Fruit fly (Drosophila melanogaster) whole organism, embryonic: ENCODE data around the gene Rrp5.
A peak's percentile ranks its signal among the peaks of the same experiment; 100 is the strongest.

Source experiments
- Abd-B ChIP-seq: fragments of 200-800 bp; sonication (Bioruptor generic); optimal IDR thresholded peaks from 2 replicates; lab custom pipeline; 2018; ENCODE audit warnings: missing biosample characterization, mild to moderate bottlenecking, missing genetic modification characterization, moderate library complexity
- CG10979 ChIP-seq: fragments of 200-800 bp; sonication (Bioruptor generic); optimal IDR thresholded peaks from 2 replicates; lab custom pipeline; 2018; ENCODE audit warnings: missing biosample characterization, mild to moderate bottlenecking, missing genetic modification characterization, moderate library complexity
- CG11456 ChIP-seq: fragments of 200-800 bp; sonication (Bioruptor generic); IDR thresholded peaks from 3 replicates; pipeline ENCODE4 v1.3.6; 2022; ENCODE audit warnings: missing biosample characterization, missing genetic modification characterization
- CG13424 ChIP-seq: fragments of 200-800 bp; sonication (Bioruptor generic); optimal IDR thresholded peaks from 2 replicates; lab custom pipeline; 2019; ENCODE audit warnings: missing biosample characterization, mild to moderate bottlenecking, missing genetic modification characterization, moderate library complexity
- CG14441 ChIP-seq: fragments of 200-800 bp; sonication (Bioruptor generic); IDR thresholded peaks from 2 replicates; pipeline ENCODE4 v1.3.6; 2022; ENCODE audit warnings: missing biosample characterization, missing genetic modification characterization
- CG17802 ChIP-seq: fragments of 200-800 bp; sonication (Bioruptor generic); optimal IDR thresholded peaks from 2 replicates; lab custom pipeline; 2018; ENCODE audit warnings: missing biosample characterization, mild to moderate bottlenecking, missing genetic modification characterization, moderate library complexity
- CG1832 ChIP-seq: fragments of 200-800 bp; sonication (Bioruptor generic); optimal IDR thresholded peaks from 2 replicates; lab custom pipeline; 2017; ENCODE audit warnings: missing biosample characterization, mild to moderate bottlenecking, missing genetic modification characterization, inconsistent platforms
- CG2875 ChIP-seq: fragments of 200-800 bp; sonication (Bioruptor generic); optimal IDR thresholded peaks from 2 replicates; lab custom pipeline; 2017; ENCODE audit warnings: missing biosample characterization, mild to moderate bottlenecking, missing genetic modification characterization, missing genetic modification reagents
- CG32767 ChIP-seq: fragments of 200-800 bp; sonication (Bioruptor generic); IDR thresholded peaks from 2 replicates; pipeline ENCODE4 v1.3.6; 2022; ENCODE audit warnings: missing biosample characterization, missing genetic modification characterization
- CG3281 ChIP-seq: fragments of 200-800 bp; sonication (Bioruptor generic); optimal IDR thresholded peaks from 3 replicates; lab custom pipeline; 2017; ENCODE audit warnings: missing biosample characterization, mild to moderate bottlenecking, missing genetic modification characterization
- CG34224 ChIP-seq: fragments of 200-800 bp; sonication (Bioruptor generic); IDR thresholded peaks from 3 replicates; pipeline ENCODE4 v1.3.6; 2022; ENCODE audit warnings: missing biosample characterization, missing genetic modification characterization; ENCODE audit not compliant: partially characterized antibody
- CG4617 ChIP-seq: fragments of 200-800 bp; sonication (Bioruptor generic); optimal IDR thresholded peaks from 3 replicates; lab custom pipeline; 2016; ENCODE audit warnings: missing biosample characterization, missing genetic modification characterization, borderline replicate concordance
- CG4820 ChIP-seq: fragments of 200-800 bp; sonication (Bioruptor generic); optimal IDR thresholded peaks from 3 replicates; lab custom pipeline; 2016; ENCODE audit warnings: missing biosample characterization, missing genetic modification characterization
- CG5180 ChIP-seq: fragments of 200-800 bp; sonication (Bioruptor generic); optimal IDR thresholded peaks from 3 replicates; lab custom pipeline; 2017; ENCODE audit warnings: missing biosample characterization, missing genetic modification characterization, mild to moderate bottlenecking, moderate library complexity, missing genetic modification reagents
- CG6683 ChIP-seq: fragments of 200-800 bp; sonication (Bioruptor generic); optimal IDR thresholded peaks from 2 replicates; lab custom pipeline; 2017; ENCODE audit warnings: missing biosample characterization, mild to moderate bottlenecking, missing genetic modification characterization, missing genetic modification reagents
- CG6689 ChIP-seq: fragments of 200-800 bp; sonication (Bioruptor generic); IDR thresholded peaks from 2 replicates; pipeline ENCODE4 v1.3.6; 2022; ENCODE audit warnings: missing biosample characterization, missing genetic modification characterization
- CG6791 ChIP-seq: fragments of 200-800 bp; sonication (Bioruptor generic); IDR thresholded peaks from 3 replicates; pipeline ENCODE4 v1.3.6; 2022; ENCODE audit warnings: missing biosample characterization, missing genetic modification characterization; ENCODE audit not compliant: partially characterized antibody
- CG8765 ChIP-seq: fragments of 200-800 bp; sonication (Bioruptor generic); IDR thresholded peaks from 2 replicates; pipeline ENCODE4 v1.3.6; 2022; ENCODE audit warnings: missing biosample characterization, missing genetic modification characterization
- CG9797 ChIP-seq: fragments of 200-800 bp; sonication (Bioruptor generic); optimal IDR thresholded peaks from 3 replicates; lab custom pipeline; 2018; ENCODE audit warnings: missing biosample characterization, mild to moderate bottlenecking, missing genetic modification characterization
- CHES-1-like ChIP-seq: fragments of 200-800 bp; sonication (Bioruptor generic); optimal IDR thresholded peaks from 2 replicates; lab custom pipeline; 2016; ENCODE audit warnings: missing biosample characterization, missing genetic modification characterization
- Dfd ChIP-seq, 2 experiments: fragments of >200 bp; optimal IDR thresholded peaks; 2 replicates each; lab custom pipeline; 2017; ENCODE audit warnings: missing biosample characterization in 2 of 2, missing genetic modification characterization in 2 of 2
- Doc3 ChIP-seq: fragments of 200-800 bp; sonication (Bioruptor generic); IDR thresholded peaks from 3 replicates; pipeline ENCODE4 v1.3.6; 2022; ENCODE audit warnings: missing biosample characterization, missing genetic modification characterization; ENCODE audit not compliant: partially characterized antibody
- Drgx ChIP-seq: fragments of 200-800 bp; sonication (Bioruptor generic); IDR thresholded peaks from 2 replicates; pipeline ENCODE4 v1.3.6; 2022; ENCODE audit warnings: missing biosample characterization, missing genetic modification characterization
- H2.0 ChIP-seq: fragments of 200-800 bp; sonication (Bioruptor generic); IDR thresholded peaks from 2 replicates; pipeline ENCODE4 v1.3.6; 2022; ENCODE audit warnings: missing biosample characterization, missing genetic modification characterization
- Hey ChIP-seq: fragments of 200-800 bp; sonication (Bioruptor generic); optimal IDR thresholded peaks from 3 replicates; lab custom pipeline; 2018; ENCODE audit warnings: missing biosample characterization, mild to moderate bottlenecking, missing genetic modification characterization
- HmgD ChIP-seq: fragments of 200-800 bp; sonication (Bioruptor generic); optimal IDR thresholded peaks from 3 replicates; lab custom pipeline; 2016; ENCODE audit warnings: missing biosample characterization, missing genetic modification characterization
- Kr ChIP-seq: fragments of 200-800 bp; sonication (Bioruptor generic); optimal IDR thresholded peaks from 2 replicates; lab custom pipeline; 2017; ENCODE audit warnings: missing biosample characterization, mild to moderate bottlenecking, missing genetic modification characterization
- MBD-R2 ChIP-seq: fragments of 200-800 bp; sonication (Bioruptor generic); IDR thresholded peaks from 2 replicates; pipeline ENCODE4 v1.3.6; 2022; ENCODE audit warnings: missing biosample characterization, missing genetic modification characterization
- NC2β ChIP-seq: fragments of 200-800 bp; sonication (Bioruptor generic); optimal IDR thresholded peaks from 2 replicates; lab custom pipeline; 2016; ENCODE audit warnings: missing biosample characterization, missing genetic modification characterization
- Neu2 ChIP-seq: fragments of 200-800 bp; sonication (Bioruptor generic); optimal IDR thresholded peaks from 3 replicates; lab custom pipeline; 2016; ENCODE audit warnings: missing biosample characterization, missing genetic modification characterization, borderline replicate concordance
- Nf-YB ChIP-seq: fragments of 200-800 bp; sonication (Bioruptor generic); optimal IDR thresholded peaks from 3 replicates; lab custom pipeline; 2019; ENCODE audit warnings: missing biosample characterization, mild to moderate bottlenecking, missing genetic modification characterization, moderate library complexity
- NfI ChIP-seq: fragments of 200-800 bp; sonication (Bioruptor generic); optimal IDR thresholded peaks from 3 replicates; lab custom pipeline; 2018; ENCODE audit warnings: missing biosample characterization, mild to moderate bottlenecking, missing genetic modification characterization, moderate library complexity
- Rx ChIP-seq: fragments of 200-800 bp; sonication (Bioruptor generic); IDR thresholded peaks from 2 replicates; pipeline ENCODE4 v1.3.6; 2022; ENCODE audit warnings: missing biosample characterization, missing genetic modification characterization
- Sox102F ChIP-seq: fragments of 200-800 bp; sonication (Bioruptor generic); optimal IDR thresholded peaks from 2 replicates; lab custom pipeline; 2018; ENCODE audit warnings: missing biosample characterization, mild to moderate bottlenecking, missing genetic modification characterization, moderate library complexity
- ab ChIP-seq: fragments of 200-800 bp; sonication (Bioruptor generic); optimal IDR thresholded peaks from 2 replicates; lab custom pipeline; 2016; ENCODE audit warnings: missing biosample characterization, missing genetic modification characterization
- ash1 ChIP-seq: fragments of 200-800 bp; sonication (Bioruptor generic); optimal IDR thresholded peaks from 2 replicates; lab custom pipeline; 2018; ENCODE audit warnings: missing biosample characterization, mild to moderate bottlenecking, missing genetic modification characterization
- ato ChIP-seq: fragments of 200-800 bp; sonication (Bioruptor generic); IDR thresholded peaks from 2 replicates; pipeline ENCODE4 v1.3.6; 2022; ENCODE audit warnings: missing biosample characterization, missing genetic modification characterization; ENCODE audit not compliant: partially characterized antibody
- ci ChIP-seq: fragments of 200-800 bp; sonication (Bioruptor generic); IDR thresholded peaks from 3 replicates; pipeline ENCODE4 v1.3.6; 2022; ENCODE audit warnings: missing biosample characterization, missing genetic modification characterization
- emc ChIP-seq: fragments of 200-800 bp; sonication (Bioruptor generic); optimal IDR thresholded peaks from 2 replicates; lab custom pipeline; 2016; ENCODE audit warnings: missing biosample characterization, missing genetic modification characterization
- fd96Cb ChIP-seq: fragments of 200-800 bp; sonication (Bioruptor generic); optimal IDR thresholded peaks from 2 replicates; lab custom pipeline; 2018; ENCODE audit warnings: missing biosample characterization, mild to moderate bottlenecking, missing genetic modification characterization, moderate library complexity
- hbn ChIP-seq: fragments of 200-800 bp; sonication (Bioruptor generic); IDR thresholded peaks from 2 replicates; pipeline ENCODE4 v1.3.6; 2022; ENCODE audit warnings: missing biosample characterization, missing genetic modification characterization; ENCODE audit not compliant: partially characterized antibody
- hkb ChIP-seq, 2 experiments: fragments of 200-800 bp in 1 of 2; fragments of >200 bp in 1 of 2; sonication (Bioruptor generic) in 1 of 2; IDR thresholded peaks in 1 of 2; optimal IDR thresholded peaks in 1 of 2; 2 replicates each; pipeline versions ENCODE4 v1.3.6 to Lab custom; 2017 to 2022; ENCODE audit warnings: missing biosample characterization in 1 of 2, missing genetic modification characterization in 1 of 2
- kah ChIP-seq: fragments of 200-800 bp; sonication (Bioruptor generic); optimal IDR thresholded peaks from 2 replicates; lab custom pipeline; 2018; ENCODE audit warnings: missing biosample characterization, mild to moderate bottlenecking, missing genetic modification characterization
- prd ChIP-seq, 3 experiments: fragments of >200 bp in 2 of 3; fragments of 200-800 bp in 1 of 3; sonication (Bioruptor generic) in 1 of 3; optimal IDR thresholded peaks in 2 of 3; IDR thresholded peaks in 1 of 3; 2 replicates in 2 of 3; 3 replicates in 1 of 3; pipeline versions ENCODE4 v1.3.6 to Lab custom; 2017 to 2022; ENCODE audit warnings: missing biosample characterization in 1 of 3, missing genetic modification characterization in 1 of 3
- sna ChIP-seq: fragments of 200-800 bp; sonication (Bioruptor generic); IDR thresholded peaks from 2 replicates; pipeline ENCODE4 v1.3.6; 2022; ENCODE audit warnings: missing biosample characterization, missing genetic modification characterization; ENCODE audit not compliant: partially characterized antibody
- vfl ChIP-seq: fragments of 200-800 bp; sonication (Bioruptor generic); optimal IDR thresholded peaks from 2 replicates; lab custom pipeline; 2016; ENCODE audit warnings: missing biosample characterization, missing genetic modification characterization
- wdn ChIP-seq: fragments of 200-800 bp; sonication (Bioruptor generic); IDR thresholded peaks from 2 replicates; pipeline ENCODE4 v1.3.6; 2022; ENCODE audit warnings: missing biosample characterization, missing genetic modification characterization
- z ChIP-seq: fragments of 200-800 bp; sonication (Bioruptor generic); IDR thresholded peaks from 3 replicates; pipeline ENCODE4 v1.3.6; 2022; ENCODE audit warnings: missing biosample characterization, missing genetic modification characterization

Rrp5 gene

DNA sequence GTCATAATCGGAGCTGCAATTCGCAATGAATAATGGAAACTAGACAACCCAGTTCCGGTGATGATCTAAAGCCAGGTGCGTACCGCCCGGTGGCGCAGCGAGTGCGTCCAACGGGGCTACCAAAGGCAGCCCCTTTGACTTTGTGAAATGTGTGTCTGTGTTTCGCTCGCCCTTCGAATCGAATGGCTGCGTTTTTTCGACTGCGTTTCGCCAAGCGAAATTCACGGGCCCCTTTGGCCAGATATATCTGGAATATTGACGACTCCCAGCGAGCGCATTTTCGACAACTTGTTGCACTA lies 14.1 kb downstream of the Rrp5 start (continued):
- no peak for TF ChIP-seq CG6791 (GFP tag; lab: Robert Waterston, UW)
- 0 out of 2 replicates have a peak, but pooled peaks have one; percentile 10 for TF ChIP-seq hbn (GFP tag; lab: Robert Waterston, UW)
- peak; percentile 55 for TF ChIP-seq MBD-R2
- no peak for TF ChIP-seq ato (GFP tag; lab: Robert Waterston, UW)
- TF ChIP-seq NfI (GFP tag; lab: Kevin White, UChicago) = no peak
- no peak for TF ChIP-seq NC2β (GFP tag; lab: Kevin White, UChicago)
- no peak for TF ChIP-seq CG6689 (GFP tag; lab: Robert Waterston, UW)
- no peak for TF ChIP-seq Nf-YB (GFP tag; lab: Kevin White, UChicago)
- no peak for TF ChIP-seq CG4820 (GFP tag; lab: Kevin White, UChicago)
- TF ChIP-seq kah (GFP tag; lab: Kevin White, UChicago) = no peak
- no peak for TF ChIP-seq emc (GFP tag; lab: Kevin White, UChicago)
- no peak for TF ChIP-seq hkb (optimal IDR thresholded peaks at IDR 0.05; lab: Kevin White, UChicago)
- TF ChIP-seq hkb (GFP tag; IDR thresholded peaks at IDR 0.05; lab: Robert Waterston, UW) = no peak
- peak; percentile 9; the same call in 2 of the 3 replicates for TF ChIP-seq CG34224 (GFP tag; lab: Robert Waterston, UW)
- TF ChIP-seq ash1 = no peak
- TF ChIP-seq vfl (GFP tag; lab: Kevin White, UChicago) = no peak
- no peak for TF ChIP-seq sna (GFP tag; lab: Robert Waterston, UW)
- TF ChIP-seq H2.0 (GFP tag; lab: Robert Waterston, UW) = no peak
- TF ChIP-seq CHES-1-like (GFP tag; lab: Kevin White, UChicago) = no peak
- TF ChIP-seq CG5180 (GFP tag; lab: Kevin White, UChicago) = no peak
- TF ChIP-seq CG10979 (tag; lab: Kevin White, UChicago) = no peak
- TF ChIP-seq CG9797 (GFP tag; lab: Kevin White, UChicago) = no peak
- TF ChIP-seq ab (GFP tag; lab: Kevin White, UChicago) = no peak
- no peak for TF ChIP-seq ci
- TF ChIP-seq CG4617 (GFP tag; lab: Kevin White, UChicago) = peak; percentile 52
- TF ChIP-seq Drgx (GFP tag; lab: Robert Waterston, UW) = peak; percentile 48
- TF ChIP-seq CG3281 = no peak
- no peak for TF ChIP-seq CG1832 (GFP tag; lab: Kevin White, UChicago)
- no peak for TF ChIP-seq Sox102F
- 0 out of 3 replicates have a peak, but pooled peaks have one; percentile 43 for TF ChIP-seq Doc3
- no peak for TF ChIP-seq CG17802 (tag; lab: Kevin White, UChicago)

dm6 chr3R:24318217-24319082 lies 14.7 kb downstream of the Rrp5 start, which contains the start of the genes Nab2 and BRWD3:
Gene Nab2 (minus strand): TSS chr3R:24318419.
Gene BRWD3 (plus strand): TSS chr3R:24319000.
- TF ChIP-seq Dfd (GFP tag; optimal IDR thresholded peaks at IDR 0.05; lab: Kevin White, UChicago) = no peak
- TF ChIP-seq Abd-B (GFP tag; lab: Kevin White, UChicago) = peak; percentile 3
- 0 out of 2 replicates have a peak, but pooled peaks have one; percentile 28 for TF ChIP-seq CG8765 (GFP tag; lab: Robert Waterston, UW)
- peak; percentile 21 for TF ChIP-seq fd96Cb (tag; lab: Kevin White, UChicago)
- no peak for TF ChIP-seq wdn (GFP tag; lab: Robert Waterston, UW)
- TF ChIP-seq Kr (GFP tag; lab: Kevin White, UChicago) = no peak
- peak; percentile 27 for TF ChIP-seq HmgD (GFP tag; lab: Kevin White, UChicago)
- TF ChIP-seq z (GFP tag; lab: Robert Waterston, UW) = no peak
- TF ChIP-seq Hey (tag; lab: Kevin White, UChicago) = no peak
- TF ChIP-seq Neu2 (GFP tag; lab: Kevin White, UChicago) = no peak
- no peak for TF ChIP-seq CG6683 (GFP tag; lab: Kevin White, UChicago)
- TF ChIP-seq CG2875 (GFP tag; lab: Kevin White, UChicago) = no peak
- TF ChIP-seq CG13424 = peak; percentile 57
- TF ChIP-seq CG32767 = 0 out of 2 replicates have a peak, but pooled peaks have one; percentile 25
- peak; percentile 40; the same call in 1 of the 2 replicates for TF ChIP-seq CG14441 (GFP tag; lab: Robert Waterston, UW)
- no peak for TF ChIP-seq prd (optimal IDR thresholded peaks at IDR 0.05; lab: Kevin White, UChicago)
- TF ChIP-seq prd (GFP tag; IDR thresholded peaks at IDR 0.05; lab: Robert Waterston, UW) = peak; percentile 56
- peak; percentile 51; the same call in 2 of the 3 replicates for TF ChIP-seq CG11456 (GFP tag; lab: Robert Waterston, UW)
- peak; percentile 22; the same call in 1 of the 2 replicates for TF ChIP-seq Rx (GFP tag; lab: Robert Waterston, UW)
